Worm (Caenorhabditis elegans) whole organism, L4/young adult: ENCODE measurements around the gene F25B4.8.

Source experiments
- W03F9.2 ChIP-seq: fragments of 150-350 bp; optimal IDR thresholded peaks from 2 replicates; lab custom pipeline; 2014; ENCODE audit warnings: missing biosample characterization, missing genetic modification characterization
- dao-5 ChIP-seq: sonication (generic microtip); optimal IDR thresholded peaks from 2 replicates; lab custom pipeline; 2016; ENCODE audit warnings: missing genotype, missing genetic modification characterization, moderate library complexity, missing compliant biosample characterization
- him-1 ChIP-seq: sonication (generic microtip); optimal IDR thresholded peaks from 2 replicates; lab custom pipeline; 2016; ENCODE audit warnings: missing genotype, missing genetic modification reagents, missing genetic modification characterization, missing compliant biosample characterization

Gene F25B4.8

ce11 chrV:5691665-5692407, at the start of gene F25B4.8:
Gene F25B4.8 (minus strand): TSS chrV:5691715.
- TF ChIP-seq W03F9.2 (no peak), dao-5 (tag; lab: Kevin White, UChicago) (no peak), him-1 (no peak)

- TF ChIP-seq him-1 (no peak), dao-5 (tag; lab: Kevin White, UChicago) (no peak), W03F9.2 (no peak)
Observed at ce11 chrV:5741237-5741636, 49.7 kb upstream of the F25B4.8 start.

ce11 chrV:5739438-5739837, 47.9 kb upstream of the F25B4.8 start:
- TF ChIP-seq dao-5 (tag; lab: Kevin White, UChicago) (no peak), W03F9.2 (no peak), him-1 (no peak)

- no peak for TF ChIP-seq dao-5 (tag; lab: Kevin White, UChicago)
- no peak for TF ChIP-seq him-1
- no peak for TF ChIP-seq W03F9.2
Observed at ce11 chrV:5736068-5736467, 44.6 kb upstream of the F25B4.8 start, which contains the start of gene K09H11.6. Gene K09H11.6 (minus strand): TSS chrV:5736168.

ce11 chrV:5730783-5731182, 39.3 kb upstream of the F25B4.8 start, which contains the start of gene K09H11.15:
Gene K09H11.15 (minus strand): TSS chrV:5730883.
- TF ChIP-seq dao-5 (tag; lab: Kevin White, UChicago) (no peak), W03F9.2 (no peak), him-1 (no peak)

- no peak for TF ChIP-seq W03F9.2
- TF ChIP-seq dao-5 (tag; lab: Kevin White, UChicago): no peak
- no peak for TF ChIP-seq him-1
Observed at ce11 chrV:5726463-5726862, 34.9 kb upstream of the F25B4.8 start, which contains the start of gene K09H11.4. Gene K09H11.4 (minus strand): TSS chrV:5726563.

- TF ChIP-seq dao-5 (tag; lab: Kevin White, UChicago) (no peak), him-1 (no peak), W03F9.2 (no peak)
Observed at ce11 chrV:5724395-5724794, 32.9 kb upstream of the F25B4.8 start.

ce11 chrV:5722093-5722492, 30.6 kb upstream of the F25B4.8 start:
- TF ChIP-seq dao-5 (tag; lab: Kevin White, UChicago) (no peak), him-1 (no peak), W03F9.2 (no peak)

ce11 chrV:5717237-5717935, 25.9 kb upstream of the F25B4.8 start, which contains the start of gene rga-3:
Gene rga-3 (plus strand): TSS chrV:5717885.
- no peak for TF ChIP-seq him-1
- TF ChIP-seq dao-5 (tag; lab: Kevin White, UChicago): no peak
- peak; percentile 66 for TF ChIP-seq W03F9.2

ce11 chrV:5716508-5716907, 25.0 kb upstream of the F25B4.8 start, which contains the start of gene K09H11.9:
Gene K09H11.9 (minus strand): TSS chrV:5716608.
- TF ChIP-seq dao-5 (tag; lab: Kevin White, UChicago): no peak
- TF ChIP-seq him-1: no peak
- no peak for TF ChIP-seq W03F9.2

ce11 chrV:5713510-5713909, 22.0 kb upstream of the F25B4.8 start:
- TF ChIP-seq him-1 (no peak), W03F9.2 (no peak), dao-5 (tag; lab: Kevin White, UChicago) (no peak)

- TF ChIP-seq W03F9.2: no peak
- TF ChIP-seq him-1: no peak
- TF ChIP-seq dao-5 (tag; lab: Kevin White, UChicago): no peak
Observed at ce11 chrV:5712652-5713051, 21.1 kb upstream of the F25B4.8 start, which contains the start of gene gcst-1. Gene gcst-1 (plus strand): TSS chrV:5712928.

- TF ChIP-seq W03F9.2 (no peak), him-1 (no peak), dao-5 (tag; lab: Kevin White, UChicago) (no peak)
Observed at ce11 chrV:5712189-5712588, 20.7 kb upstream of the F25B4.8 start.

ce11 chrV:5708331-5708730, 16.8 kb upstream of the F25B4.8 start:
- TF ChIP-seq dao-5 (tag; lab: Kevin White, UChicago) (no peak), W03F9.2 (no peak), him-1 (no peak)

- TF ChIP-seq W03F9.2: no peak
- TF ChIP-seq dao-5 (tag; lab: Kevin White, UChicago): no peak
Observed at ce11 chrV:5705510-5705909, 14.0 kb upstream of the F25B4.8 start, which contains the start of gene peli-1. Gene peli-1 (plus strand): TSS chrV:5705810.
